Fruit fly (Drosophila melanogaster) whole organism, wandering third instar larva: ENCODE results near the gene Dlip1.

ENCODE experiments used
- Abd-B ChIP-seq: fragments of >200 bp; optimal IDR thresholded peaks from 2 replicates; lab custom pipeline; 2017; ENCODE audit warnings: missing biosample characterization, missing genetic modification characterization
- CG32264 ChIP-seq: fragments of 200-800 bp; sonication (Bioruptor generic); optimal IDR thresholded peaks from 2 replicates; lab custom pipeline; 2016; ENCODE audit warnings: missing biosample characterization, missing genetic modification characterization
- CrebA ChIP-seq: fragments of 200-800 bp; sonication (Bioruptor generic); optimal IDR thresholded peaks from 2 replicates; lab custom pipeline; 2016; ENCODE audit warnings: missing biosample characterization, mild to moderate bottlenecking, missing genetic modification characterization, borderline replicate concordance
- Dfd ChIP-seq: fragments of >200 bp; optimal IDR thresholded peaks from 2 replicates; lab custom pipeline; 2017; ENCODE audit warnings: missing biosample characterization, missing genetic modification characterization
- Dif ChIP-seq: fragments of 200-275, 200-300 bp; sonication (Bioruptor generic); optimal IDR thresholded peaks from 2 replicates; lab custom pipeline; 2018; ENCODE audit warnings: missing biosample characterization, missing genetic modification characterization; ENCODE audit not compliant: partially characterized antibody
- GATAd ChIP-seq: sonication (Bioruptor generic); optimal IDR thresholded peaks from 2 replicates; lab custom pipeline; 2016; ENCODE audit warnings: missing biosample characterization, missing genetic modification characterization
- HLH106 ChIP-seq: fragments of 200-800 bp; optimal IDR thresholded peaks from 3 replicates; lab custom pipeline; 2019; ENCODE audit warnings: missing biosample characterization, mild to moderate bottlenecking, missing genetic modification characterization, moderate library complexity
- Hnf4 ChIP-seq: fragments of 200-800 bp; sonication (Bioruptor generic); optimal IDR thresholded peaks from 2 replicates; lab custom pipeline; 2016; ENCODE audit warnings: missing biosample characterization, mild to moderate bottlenecking, missing genetic modification characterization
- Hr78 ChIP-seq: fragments of >200 bp; optimal IDR thresholded peaks from 2 replicates; lab custom pipeline; 2017; ENCODE audit warnings: missing biosample characterization, missing genetic modification characterization
- Hr83 ChIP-seq: fragments of 200-300 bp; sonication (Bioruptor generic); optimal IDR thresholded peaks from 2 replicates; lab custom pipeline; 2016; ENCODE audit warnings: missing biosample characterization, mild to moderate bottlenecking, missing genetic modification characterization, moderate library complexity; ENCODE audit not compliant: poor library complexity, severe bottlenecking
- Jra ChIP-seq: sonication (Bioruptor generic); optimal IDR thresholded peaks from 2 replicates; lab custom pipeline; 2016; ENCODE audit warnings: missing biosample characterization, missing genetic modification characterization
- Myc ChIP-seq: fragments of >200 bp; optimal IDR thresholded peaks from 2 replicates; lab custom pipeline; 2017
- N ChIP-seq: fragments of >200 bp; optimal IDR thresholded peaks from 2 replicates; lab custom pipeline; 2018; ENCODE audit warnings: missing biosample characterization, missing external identifiers, missing genetic modification characterization
- OdsH ChIP-seq: fragments of 200-800 bp; sonication (Bioruptor generic); optimal IDR thresholded peaks from 2 replicates; lab custom pipeline; 2016; ENCODE audit warnings: missing biosample characterization, mild to moderate bottlenecking, missing genetic modification characterization
- Sp1 ChIP-seq: fragments of 200-800 bp; sonication (Bioruptor generic); optimal IDR thresholded peaks from 3 replicates; lab custom pipeline; 2019; ENCODE audit warnings: missing biosample characterization, mild to moderate bottlenecking, missing genetic modification characterization, moderate library complexity
- Vsx2 ChIP-seq: fragments of 200-300, 225-300 bp; sonication (Bioruptor generic); optimal IDR thresholded peaks from 2 replicates; lab custom pipeline; 2018; ENCODE audit warnings: missing biosample characterization, missing genetic modification characterization; ENCODE audit not compliant: partially characterized antibody
- br ChIP-seq: fragments of 200-800 bp; sonication (Bioruptor generic); optimal IDR thresholded peaks from 2 replicates; lab custom pipeline; 2016; ENCODE audit warnings: missing biosample characterization, missing genetic modification characterization
- dl ChIP-seq, 2 experiments: fragments of 175-275, 200-275 bp in 1 of 2; fragments of 200-275 bp in 1 of 2; sonication (Bioruptor generic); optimal IDR thresholded peaks; lab custom pipeline; 2018; ENCODE audit warnings: mild to moderate bottlenecking in 2 of 2, missing biosample characterization in 2 of 2, missing genetic modification characterization in 2 of 2, moderate library complexity in 2 of 2; ENCODE audit not compliant: partially characterized antibody in 2 of 2, insufficient read depth in 1 of 2
- dmrt93B ChIP-seq: fragments of 200-800 bp; sonication (Bioruptor generic); optimal IDR thresholded peaks from 2 replicates; lab custom pipeline; 2018; ENCODE audit warnings: missing biosample characterization, mild to moderate bottlenecking, missing genetic modification characterization
- dsf ChIP-seq: sonication (Bioruptor generic); optimal IDR thresholded peaks from 2 replicates; lab custom pipeline; 2016; ENCODE audit warnings: missing biosample characterization, missing genetic modification characterization, borderline replicate concordance
- ey ChIP-seq: fragments of 200-800 bp; sonication (Bioruptor generic); optimal IDR thresholded peaks from 2 replicates; lab custom pipeline; 2016; ENCODE audit warnings: missing biosample characterization, missing genetic modification characterization
- foxo ChIP-seq, 2 experiments: fragments of 200-800 bp; sonication (Bioruptor generic); optimal IDR thresholded peaks; 2 replicates in 1 of 2; 3 replicates in 1 of 2; lab custom pipeline; 2016 to 2017; ENCODE audit warnings: missing biosample characterization in 2 of 2, missing genetic modification characterization in 2 of 2
- fru ChIP-seq: fragments of 200-800 bp; sonication (Bioruptor generic); optimal IDR thresholded peaks from 3 replicates; lab custom pipeline; 2016; ENCODE audit warnings: missing biosample characterization, mild to moderate bottlenecking, missing genetic modification characterization
- h ChIP-seq: fragments of 200-800 bp; sonication (Bioruptor generic); optimal IDR thresholded peaks from 3 replicates; lab custom pipeline; 2016; ENCODE audit warnings: missing biosample characterization, mild to moderate bottlenecking, missing genetic modification characterization
- lola ChIP-seq: fragments of >200 bp; optimal IDR thresholded peaks from 2 replicates; lab custom pipeline; 2017; ENCODE audit warnings: missing biosample characterization, missing genetic modification characterization
- pan ChIP-seq: fragments of >200 bp; optimal IDR thresholded peaks from 2 replicates; lab custom pipeline; 2017
- sage ChIP-seq: fragments of 200-800 bp; sonication (Bioruptor generic); optimal IDR thresholded peaks from 2 replicates; lab custom pipeline; 2016; ENCODE audit warnings: missing biosample characterization, mild to moderate bottlenecking, missing genetic modification characterization
- sv ChIP-seq: fragments of 200-800 bp; sonication (Bioruptor generic); optimal IDR thresholded peaks from 3 replicates; lab custom pipeline; 2016; ENCODE audit warnings: missing biosample characterization, missing genetic modification characterization
- tai ChIP-seq: sonication (Bioruptor generic); optimal IDR thresholded peaks from 2 replicates; lab custom pipeline; 2016; ENCODE audit warnings: missing biosample characterization, missing genetic modification characterization
- woc ChIP-seq: sonication (Bioruptor generic); optimal IDR thresholded peaks from 2 replicates; lab custom pipeline; 2016; ENCODE audit warnings: missing biosample characterization, mild to moderate bottlenecking, missing genetic modification characterization

The Dlip1 gene

DNA sequence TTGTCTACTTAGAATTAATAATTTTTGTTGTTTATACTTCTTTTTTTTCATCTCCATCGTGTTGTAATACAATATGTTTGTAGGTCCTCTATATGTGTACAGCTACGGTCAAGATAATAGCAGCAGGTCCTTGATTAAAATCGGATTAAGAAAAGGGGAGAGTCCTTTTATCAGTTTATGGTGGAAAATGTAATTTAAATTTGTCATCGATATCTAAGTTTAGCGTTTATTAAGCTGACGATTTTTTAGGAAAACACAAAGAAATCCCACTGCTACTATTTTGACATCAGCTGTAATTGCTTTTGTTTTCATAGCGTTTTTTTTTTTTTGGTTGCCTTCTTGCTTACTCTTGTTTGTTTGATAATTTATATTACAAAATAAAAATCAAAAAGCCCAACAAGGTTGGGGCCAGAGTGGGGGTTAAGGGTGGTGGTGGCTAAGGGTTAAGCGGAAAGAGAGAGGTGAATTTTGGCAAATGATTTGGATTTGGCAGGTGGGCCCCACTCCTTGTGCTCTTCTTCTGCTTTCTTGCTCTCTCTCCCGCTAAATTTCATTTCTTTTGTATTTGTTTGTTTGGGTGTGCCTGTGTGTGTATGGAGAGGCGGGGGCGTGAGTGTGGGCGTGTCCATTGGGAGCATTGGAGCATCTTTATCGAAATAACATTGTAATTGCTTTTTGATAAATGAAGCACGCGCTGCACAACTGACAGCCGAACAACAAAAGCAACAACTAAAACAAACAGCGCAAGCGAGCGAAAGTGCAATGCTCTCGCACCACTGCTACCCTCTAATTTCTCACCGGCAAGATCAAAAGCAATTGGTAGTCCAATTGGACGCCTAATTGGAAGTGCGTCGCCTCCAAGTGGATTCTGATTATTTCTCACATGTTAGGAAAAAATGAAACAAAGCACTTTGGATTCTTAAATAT lies 37.3 kb upstream of the Dlip1 start (continued):
- peak in 1 of 2 experiments; percentile 45 for TF ChIP-seq foxo (GFP tag; optimal IDR thresholded peaks at IDR 0.05; lab: Kevin White, UChicago)
- TF ChIP-seq Dif (GFP tag; lab: Kevin White, UChicago) = no peak
- TF ChIP-seq Sp1 (GFP tag; lab: Kevin White, UChicago) = no peak

dm6 chrX:9122492-9122891 lies 35.9 kb upstream of the Dlip1 start:
- TF ChIP-seq GATAd (GFP tag; lab: Kevin White, UChicago) (no peak), lola (GFP tag; lab: Kevin White, UChicago) (no peak), sage (GFP tag; lab: Kevin White, UChicago) (no peak), woc (GFP tag; lab: Kevin White, UChicago) (no peak), fru (GFP tag; lab: Kevin White, UChicago) (no peak), pan (lab: Kevin White, UChicago) (no peak), Hnf4 (GFP tag; lab: Kevin White, UChicago) (no peak), ey (GFP tag; lab: Kevin White, UChicago) (no peak), OdsH (GFP tag; lab: Kevin White, UChicago) (no peak), dmrt93B (GFP tag; lab: Kevin White, UChicago) (no peak), CrebA (GFP tag; lab: Kevin White, UChicago) (no peak), dl (GFP tag; optimal IDR thresholded peaks at IDR 0.05; lab: Kevin White, UChicago; ENCODE audit: insufficient read depth in 1 of 2, partially characterized antibody in 2 of 2) (no peak), Vsx2 (no peak), Dfd (GFP tag; lab: Kevin White, UChicago) (no peak), br (GFP tag; lab: Kevin White, UChicago) (no peak), N (GFP tag; lab: Kevin White, UChicago) (no peak)
- TF ChIP-seq, all 38 proteins: peak for 0

DNA sequence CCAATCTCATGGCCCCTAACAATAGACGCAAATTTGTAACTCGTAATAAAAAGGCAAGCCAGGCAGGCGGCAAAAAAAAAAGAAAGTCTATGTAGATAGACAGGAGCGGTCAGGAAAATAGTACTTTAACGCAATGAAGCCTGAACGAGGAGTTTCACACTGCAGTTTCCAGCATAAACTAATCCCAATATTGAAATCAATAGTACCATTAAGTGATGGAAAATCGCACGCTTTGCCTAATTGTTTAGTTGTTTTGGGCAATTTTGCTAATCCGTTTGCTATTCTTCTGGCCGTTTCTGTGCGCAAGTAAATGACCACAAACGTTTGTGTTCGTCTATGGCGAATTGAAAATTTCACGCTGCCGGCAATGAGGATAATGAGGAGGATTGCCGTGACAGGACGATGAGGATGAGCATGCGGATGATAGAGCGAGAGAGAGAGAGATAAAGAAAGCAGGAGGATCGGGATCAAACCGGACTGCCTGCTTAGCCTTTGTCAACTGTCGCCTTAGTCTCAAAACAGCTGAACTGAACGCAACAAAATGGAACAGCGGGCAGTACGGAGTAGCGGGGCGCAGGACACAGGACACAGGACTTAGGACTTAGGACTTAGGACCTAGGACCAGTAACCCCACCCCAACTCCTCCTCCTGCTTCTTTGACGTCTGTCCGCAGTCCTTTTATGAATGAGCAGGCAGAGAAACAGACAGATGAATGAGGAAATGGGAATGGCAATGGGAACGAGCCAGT lies 31.0 kb upstream of the Dlip1 start:
- no peak for TF ChIP-seq HLH106
- TF ChIP-seq sv (GFP tag; lab: Kevin White, UChicago) = no peak
- no peak for TF ChIP-seq br (GFP tag; lab: Kevin White, UChicago)
- TF ChIP-seq foxo (GFP tag; optimal IDR thresholded peaks at IDR 0.05; lab: Kevin White, UChicago) = no peak
- TF ChIP-seq lola (GFP tag; lab: Kevin White, UChicago) = no peak
- TF ChIP-seq Hr78 (GFP tag; lab: Kevin White, UChicago) = no peak
- no peak for TF ChIP-seq Dfd (GFP tag; lab: Kevin White, UChicago)
- no peak for TF ChIP-seq sage (GFP tag; lab: Kevin White, UChicago)
- no peak for TF ChIP-seq dsf
- no peak for TF ChIP-seq woc (GFP tag; lab: Kevin White, UChicago)
- TF ChIP-seq Sp1 (GFP tag; lab: Kevin White, UChicago) = no peak
- TF ChIP-seq, all 38 proteins: peak for 0

DNA sequence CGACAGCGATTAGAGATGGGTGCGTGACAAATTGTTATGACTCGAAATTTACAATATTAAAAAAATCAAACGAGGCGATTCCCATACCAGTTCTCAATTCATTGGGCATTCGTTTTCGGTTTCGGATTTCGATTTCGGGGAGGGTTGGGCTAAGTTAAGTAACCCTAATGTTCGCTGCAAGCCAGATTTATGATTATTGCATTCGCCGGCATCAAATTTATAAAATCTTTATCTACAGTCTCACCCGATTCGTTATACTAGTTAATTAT lies 30.5 kb upstream of the Dlip1 start:
- no peak for TF ChIP-seq foxo (GFP tag; optimal IDR thresholded peaks at IDR 0.05; lab: Kevin White, UChicago)
- no peak for TF ChIP-seq pan (lab: Kevin White, UChicago)
- no peak for TF ChIP-seq Sp1 (GFP tag; lab: Kevin White, UChicago)
- TF ChIP-seq Jra = no peak
- TF ChIP-seq Myc (lab: Kevin White, UChicago) = no peak
- no peak for TF ChIP-seq Hnf4 (GFP tag; lab: Kevin White, UChicago)
- TF ChIP-seq woc (GFP tag; lab: Kevin White, UChicago) = no peak
- no peak for TF ChIP-seq br (GFP tag; lab: Kevin White, UChicago)
- no peak for TF ChIP-seq Vsx2
- TF ChIP-seq dl (GFP tag; optimal IDR thresholded peaks at IDR 0.05; lab: Kevin White, UChicago; ENCODE audit: insufficient read depth in 1 of 2, partially characterized antibody in 2 of 2) = no peak
- no peak for TF ChIP-seq Hr83
- TF ChIP-seq h (GFP tag; lab: Kevin White, UChicago) = no peak
- no peak for TF ChIP-seq HLH106
- TF ChIP-seq GATAd (GFP tag; lab: Kevin White, UChicago) = no peak
- TF ChIP-seq sage (GFP tag; lab: Kevin White, UChicago) = no peak
- no peak for TF ChIP-seq CrebA (GFP tag; lab: Kevin White, UChicago)

DNA sequence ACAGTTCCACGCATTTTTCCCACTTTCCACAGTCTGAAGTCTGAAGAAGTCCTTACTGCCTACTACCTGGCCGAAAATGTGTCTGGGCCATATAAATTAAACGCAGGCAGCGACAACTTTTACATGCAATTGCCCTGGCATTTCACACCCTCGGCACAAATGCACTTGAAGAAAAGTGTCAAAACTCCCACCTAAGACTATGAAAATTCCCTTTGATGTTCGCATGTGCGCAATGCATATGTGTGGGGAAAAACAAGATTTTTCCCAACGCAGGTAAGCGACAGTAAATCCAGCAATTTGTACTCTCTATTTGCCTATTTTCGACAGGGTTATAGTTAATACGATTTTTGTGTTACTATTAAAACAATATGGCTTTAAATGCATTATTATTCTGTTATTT lies 29.0 kb upstream of the Dlip1 start:
- TF ChIP-seq Vsx2 (no peak), tai (GFP tag; lab: Kevin White, UChicago) (no peak), Sp1 (GFP tag; lab: Kevin White, UChicago) (no peak), CrebA (GFP tag; lab: Kevin White, UChicago) (no peak), Hr78 (GFP tag; lab: Kevin White, UChicago) (no peak), lola (GFP tag; lab: Kevin White, UChicago) (no peak), GATAd (GFP tag; lab: Kevin White, UChicago) (no peak), N (GFP tag; lab: Kevin White, UChicago) (no peak), OdsH (GFP tag; lab: Kevin White, UChicago) (no peak), h (GFP tag; lab: Kevin White, UChicago) (no peak), Dfd (GFP tag; lab: Kevin White, UChicago) (no peak), CG32264 (GFP tag; lab: Kevin White, UChicago) (no peak), br (GFP tag; lab: Kevin White, UChicago) (no peak), Abd-B (GFP tag; lab: Kevin White, UChicago) (no peak), fru (GFP tag; lab: Kevin White, UChicago) (no peak)
